Worm (Caenorhabditis elegans) whole organism, L4/young adult: ENCODE results near the gene nck-1.

Experiments used
- W03F9.2 ChIP-seq: fragments of 150-350 bp; optimal IDR thresholded peaks from 2 replicates; lab custom pipeline; 2014; ENCODE audit warnings: missing biosample characterization, missing genetic modification characterization
- dao-5 ChIP-seq: sonication (generic microtip); optimal IDR thresholded peaks from 2 replicates; lab custom pipeline; 2016; ENCODE audit warnings: missing genotype, missing genetic modification characterization, moderate library complexity, missing compliant biosample characterization

DNA sequence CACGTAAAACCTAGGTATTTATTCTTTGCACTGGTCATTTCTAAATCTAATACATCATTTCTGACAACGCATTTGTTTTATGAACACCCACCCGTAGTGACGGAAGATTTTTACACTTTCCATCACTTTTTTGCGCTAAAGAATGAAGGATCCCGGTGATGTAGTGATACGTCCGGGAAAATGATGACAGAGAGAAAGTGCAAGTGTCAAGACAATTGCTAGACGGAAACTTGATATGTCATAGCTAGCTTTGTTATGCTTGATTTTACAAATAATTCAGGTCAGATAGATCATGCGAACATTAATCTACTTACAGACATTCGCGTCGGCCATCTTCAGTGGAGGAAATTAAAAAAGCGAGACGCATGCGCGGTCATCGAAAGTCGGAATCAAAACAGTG is 43.3 kb downstream of the nck-1 start:
- TF ChIP-seq dao-5 (tag; lab: Kevin White, UChicago) (no peak), W03F9.2 (no peak)
